Fruit fly (Drosophila melanogaster) whole organism, embryonic: ENCODE results near the gene CG9733.
A peak's percentile ranks its signal among the peaks of the same experiment; 100 is the strongest.

Experiments
- B-H2 ChIP-seq: fragments of 200-800 bp; sonication (Bioruptor generic); optimal IDR thresholded peaks from 2 replicates; lab custom pipeline; 2018; ENCODE audit warnings: missing biosample characterization, mild to moderate bottlenecking, missing genetic modification characterization
- CG10209 ChIP-seq: fragments of 200-800 bp; sonication (Bioruptor generic); optimal IDR thresholded peaks from 3 replicates; lab custom pipeline; 2017; ENCODE audit warnings: missing biosample characterization, mild to moderate bottlenecking, missing genetic modification characterization, missing genetic modification reagents
- CG10462 ChIP-seq: fragments of 200-800 bp; sonication (Bioruptor generic); optimal IDR thresholded peaks from 2 replicates; lab custom pipeline; 2016; ENCODE audit warnings: missing biosample characterization, missing genetic modification characterization
- CG12769 ChIP-seq: fragments of 200-800 bp; sonication (Bioruptor generic); optimal IDR thresholded peaks from 2 replicates; lab custom pipeline; 2019; ENCODE audit warnings: missing biosample characterization, mild to moderate bottlenecking, missing genetic modification characterization, moderate library complexity
- CG14050 ChIP-seq: fragments of 200-800 bp; sonication (Bioruptor generic); IDR thresholded peaks from 3 replicates; pipeline ENCODE4 v1.3.6; 2022; ENCODE audit warnings: missing biosample characterization, missing genetic modification characterization
- CG17328 ChIP-seq: fragments of 200-800 bp; sonication (Bioruptor generic); IDR thresholded peaks from 2 replicates; pipeline ENCODE4 v1.3.6; 2022; ENCODE audit warnings: missing biosample characterization, missing genetic modification characterization
- CG17802 ChIP-seq: fragments of 200-800 bp; sonication (Bioruptor generic); optimal IDR thresholded peaks from 2 replicates; lab custom pipeline; 2018; ENCODE audit warnings: missing biosample characterization, mild to moderate bottlenecking, missing genetic modification characterization, moderate library complexity
- CG2129 ChIP-seq: fragments of 200-800 bp; sonication (Bioruptor generic); IDR thresholded peaks from 2 replicates; pipeline ENCODE4 v1.3.6; 2022; ENCODE audit warnings: missing biosample characterization, missing genetic modification characterization; ENCODE audit not compliant: partially characterized antibody
- CG30403 ChIP-seq: fragments of 200-800 bp; sonication (Bioruptor generic); optimal IDR thresholded peaks from 3 replicates; lab custom pipeline; 2016; ENCODE audit warnings: missing biosample characterization, missing genetic modification characterization
- CG32532 ChIP-seq: fragments of 200-800 bp; sonication (Bioruptor generic); IDR thresholded peaks from 2 replicates; pipeline ENCODE4 v1.3.6; 2022; ENCODE audit warnings: missing biosample characterization, missing genetic modification characterization
- CG3281 ChIP-seq: fragments of 200-800 bp; sonication (Bioruptor generic); optimal IDR thresholded peaks from 3 replicates; lab custom pipeline; 2017; ENCODE audit warnings: missing biosample characterization, mild to moderate bottlenecking, missing genetic modification characterization
- CG9797 ChIP-seq: fragments of 200-800 bp; sonication (Bioruptor generic); optimal IDR thresholded peaks from 3 replicates; lab custom pipeline; 2018; ENCODE audit warnings: missing biosample characterization, mild to moderate bottlenecking, missing genetic modification characterization
- D19A ChIP-seq: fragments of 200-800 bp; optimal IDR thresholded peaks from 3 replicates; lab custom pipeline; 2019; ENCODE audit warnings: missing biosample characterization, mild to moderate bottlenecking, missing genetic modification characterization, moderate library complexity
- Dip2 ChIP-seq: fragments of 200-800 bp; sonication (Bioruptor generic); IDR thresholded peaks from 2 replicates; pipeline ENCODE4 v1.3.6; 2022; ENCODE audit warnings: missing biosample characterization, missing genetic modification characterization
- Doc3 ChIP-seq: fragments of 200-800 bp; sonication (Bioruptor generic); IDR thresholded peaks from 3 replicates; pipeline ENCODE4 v1.3.6; 2022; ENCODE audit warnings: missing biosample characterization, missing genetic modification characterization; ENCODE audit not compliant: partially characterized antibody
- E2f2 ChIP-seq: fragments of 200-800 bp; sonication (Bioruptor generic); IDR thresholded peaks from 2 replicates; pipeline ENCODE4 v1.3.6; 2022; ENCODE audit warnings: missing biosample characterization, missing genetic modification characterization
- Ets65A ChIP-seq: fragments of 200-800 bp; sonication (Bioruptor generic); peaks from one replicate; lab custom pipeline; 2016; ENCODE audit warnings: missing biosample characterization, missing genetic modification characterization
- Hr51 ChIP-seq, 2 experiments: fragments of 200-800 bp; sonication (Bioruptor generic); optimal IDR thresholded peaks; 2 replicates in 1 of 2; 3 replicates in 1 of 2; lab custom pipeline; 2016 to 2018; ENCODE audit warnings: missing biosample characterization in 2 of 2, missing genetic modification characterization in 2 of 2, mild to moderate bottlenecking in 1 of 2, moderate library complexity in 1 of 2
- Hsf ChIP-seq: fragments of 200-800 bp; sonication (Bioruptor generic); optimal IDR thresholded peaks from 3 replicates; lab custom pipeline; 2016; ENCODE audit warnings: missing biosample characterization, missing genetic modification characterization
- MESR4 ChIP-seq: fragments of 200-800 bp; sonication (Bioruptor generic); optimal IDR thresholded peaks from 2 replicates; lab custom pipeline; 2018; ENCODE audit warnings: missing biosample characterization, mild to moderate bottlenecking, missing genetic modification characterization, moderate library complexity
- Nf-YB ChIP-seq: fragments of 200-800 bp; sonication (Bioruptor generic); optimal IDR thresholded peaks from 3 replicates; lab custom pipeline; 2019; ENCODE audit warnings: missing biosample characterization, mild to moderate bottlenecking, missing genetic modification characterization, moderate library complexity
- NfI ChIP-seq: fragments of 200-800 bp; sonication (Bioruptor generic); optimal IDR thresholded peaks from 3 replicates; lab custom pipeline; 2018; ENCODE audit warnings: missing biosample characterization, mild to moderate bottlenecking, missing genetic modification characterization, moderate library complexity
- PHDP ChIP-seq: fragments of 200-800 bp; sonication (Bioruptor generic); optimal IDR thresholded peaks from 3 replicates; lab custom pipeline; 2018; ENCODE audit warnings: missing biosample characterization, mild to moderate bottlenecking, missing genetic modification characterization, moderate library complexity
- Sox102F ChIP-seq: fragments of 200-800 bp; sonication (Bioruptor generic); optimal IDR thresholded peaks from 2 replicates; lab custom pipeline; 2018; ENCODE audit warnings: missing biosample characterization, mild to moderate bottlenecking, missing genetic modification characterization, moderate library complexity
- Stat92E ChIP-seq, 3 experiments: fragments of >200 bp in 2 of 3; fragments of 200-800 bp in 1 of 3; sonication (Bioruptor generic) in 1 of 3; optimal IDR thresholded peaks; 2 replicates each; lab custom pipeline; 2017 to 2019; ENCODE audit warnings: missing biosample characterization in 3 of 3, missing genetic modification characterization in 3 of 3, mild to moderate bottlenecking in 1 of 3, moderate library complexity in 1 of 3
- Trl ChIP-seq, 3 experiments: fragments of >200 bp in 2 of 3; fragments of 200-800 bp in 1 of 3; sonication (Bioruptor generic) in 1 of 3; optimal IDR thresholded peaks; 2 replicates in 1 of 3; 3 replicates in 2 of 3; lab custom pipeline; 2016 to 2017; ENCODE audit warnings: missing biosample characterization in 1 of 3, missing genetic modification characterization in 1 of 3
- Vsx1 ChIP-seq: fragments of 200-800 bp; sonication (Bioruptor generic); optimal IDR thresholded peaks from 2 replicates; lab custom pipeline; 2017; ENCODE audit warnings: missing biosample characterization, mild to moderate bottlenecking, missing genetic modification characterization, missing genetic modification reagents
- Xbp1 ChIP-seq: fragments of 200-800 bp; sonication (Bioruptor generic); optimal IDR thresholded peaks from 3 replicates; lab custom pipeline; 2016; ENCODE audit warnings: missing biosample characterization, mild to moderate bottlenecking, missing genetic modification characterization
- ab ChIP-seq: fragments of 200-800 bp; sonication (Bioruptor generic); optimal IDR thresholded peaks from 2 replicates; lab custom pipeline; 2016; ENCODE audit warnings: missing biosample characterization, missing genetic modification characterization
- az2 ChIP-seq: fragments of 200-800 bp; sonication (Bioruptor generic); optimal IDR thresholded peaks from 3 replicates; lab custom pipeline; 2016; ENCODE audit warnings: missing biosample characterization, missing genetic modification characterization
- crol ChIP-seq: fragments of 200-800 bp; sonication (Bioruptor generic); IDR thresholded peaks from 2 replicates; pipeline ENCODE4 v1.3.6; 2022; ENCODE audit warnings: missing biosample characterization, missing genetic modification characterization
- da ChIP-seq: fragments of 200-800 bp; sonication (Bioruptor generic); optimal IDR thresholded peaks from 2 replicates; lab custom pipeline; 2016; ENCODE audit warnings: missing biosample characterization, missing genetic modification characterization
- dmrt11E ChIP-seq: fragments of 200-800 bp; sonication (Bioruptor generic); optimal IDR thresholded peaks from 3 replicates; lab custom pipeline; 2018; ENCODE audit warnings: missing biosample characterization, mild to moderate bottlenecking, missing genetic modification characterization, moderate library complexity
- dmrt99B ChIP-seq: fragments of 200-800 bp; sonication (Bioruptor generic); optimal IDR thresholded peaks from 2 replicates; lab custom pipeline; 2018; ENCODE audit warnings: missing biosample characterization, mild to moderate bottlenecking, missing genetic modification characterization, moderate library complexity
- dpn ChIP-seq, 2 experiments: fragments of 200-800 bp; sonication (Bioruptor generic); optimal IDR thresholded peaks; 3 replicates each; lab custom pipeline; 2016; ENCODE audit warnings: missing biosample characterization in 2 of 2, missing genetic modification characterization in 2 of 2
- ems ChIP-seq: fragments of 200-800 bp; sonication (Bioruptor generic); optimal IDR thresholded peaks from 3 replicates; lab custom pipeline; 2016; ENCODE audit warnings: missing biosample characterization, missing genetic modification characterization
- fru ChIP-seq: fragments of >200 bp; optimal IDR thresholded peaks from 2 replicates; lab custom pipeline; 2017
- gem ChIP-seq: fragments of 200-800 bp; sonication (Bioruptor generic); optimal IDR thresholded peaks from 2 replicates; lab custom pipeline; 2019; ENCODE audit warnings: missing biosample characterization, mild to moderate bottlenecking, missing genetic modification characterization, moderate library complexity
- her ChIP-seq: fragments of 200-800 bp; sonication (Bioruptor generic); optimal IDR thresholded peaks from 2 replicates; lab custom pipeline; 2016; ENCODE audit warnings: missing biosample characterization, missing genetic modification characterization
- kni ChIP-seq: fragments of 200-800 bp; sonication (Bioruptor generic); optimal IDR thresholded peaks from 3 replicates; lab custom pipeline; 2017; ENCODE audit warnings: mild to moderate bottlenecking, missing biosample characterization, missing genetic modification reagents, missing genetic modification characterization
- org-1 ChIP-seq: fragments of 200-800 bp; sonication (Bioruptor generic); optimal IDR thresholded peaks from 2 replicates; lab custom pipeline; 2017; ENCODE audit warnings: missing biosample characterization, missing genetic modification characterization
- ranshi ChIP-seq: fragments of 200-800 bp; sonication (Bioruptor generic); IDR thresholded peaks from 2 replicates; pipeline ENCODE4 v1.3.6; 2022; ENCODE audit warnings: missing biosample characterization, missing genetic modification characterization
- sc ChIP-seq, 3 experiments: fragments of >200 bp in 2 of 3; fragments of 200-800 bp in 1 of 3; sonication (Bioruptor generic) in 1 of 3; optimal IDR thresholded peaks; 2 replicates in 2 of 3; 3 replicates in 1 of 3; lab custom pipeline; 2017; ENCODE audit warnings: mild to moderate bottlenecking in 1 of 3, missing biosample characterization in 1 of 3, missing genetic modification characterization in 1 of 3, missing genetic modification reagents in 1 of 3
- seq ChIP-seq: fragments of 200-800 bp; sonication (Bioruptor generic); IDR thresholded peaks from 2 replicates; pipeline ENCODE4 v1.3.6; 2022; ENCODE audit warnings: missing biosample characterization, missing genetic modification characterization
- sima ChIP-seq: fragments of 200-800 bp; sonication (Bioruptor generic); optimal IDR thresholded peaks from 2 replicates; lab custom pipeline; 2016; ENCODE audit warnings: missing biosample characterization, missing genetic modification characterization
- sna ChIP-seq: fragments of 200-800 bp; sonication (Bioruptor generic); IDR thresholded peaks from 2 replicates; pipeline ENCODE4 v1.3.6; 2022; ENCODE audit warnings: missing biosample characterization, missing genetic modification characterization; ENCODE audit not compliant: partially characterized antibody
- so ChIP-seq: fragments of 200-800 bp; sonication (Bioruptor generic); IDR thresholded peaks from 3 replicates; pipeline ENCODE4 v1.3.6; 2022; ENCODE audit warnings: missing biosample characterization, missing genetic modification characterization
- trem ChIP-seq: fragments of 200-800 bp; optimal IDR thresholded peaks from 3 replicates; lab custom pipeline; 2019; ENCODE audit warnings: missing biosample characterization, mild to moderate bottlenecking, missing genetic modification characterization, moderate library complexity

The CG9733 gene

DNA sequence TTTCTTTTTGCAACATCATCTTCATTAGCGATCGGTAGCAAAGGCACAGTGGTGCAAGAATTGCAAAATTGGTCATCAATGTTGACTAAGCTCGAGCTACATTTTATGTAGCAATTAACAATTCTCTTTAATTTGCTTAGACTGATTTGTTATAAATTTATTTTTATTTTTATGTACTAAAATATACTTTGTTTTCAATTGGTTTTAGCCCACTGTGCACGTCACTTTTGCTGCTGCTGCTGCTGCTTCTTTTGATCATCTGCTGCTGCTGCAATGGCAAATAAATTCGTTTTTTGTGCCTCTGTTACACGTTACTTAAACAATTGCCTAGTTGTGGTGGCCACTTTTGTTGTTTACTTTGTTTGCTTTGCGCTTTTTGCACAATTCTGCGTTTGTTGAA, 49.5 kb upstream of the CG9733 start (continued):
- TF ChIP-seq Dip2 (GFP tag; lab: Robert Waterston, UW) (no peak), sc (optimal IDR thresholded peaks at IDR 0.05; lab: Kevin White, UChicago) (no peak), sc (GFP tag; optimal IDR thresholded peaks at IDR 0.05; lab: Kevin White, UChicago) (peak; percentile 77), dpn (GFP tag; optimal IDR thresholded peaks at IDR 0.05; lab: Kevin White, UChicago) (peak; percentile 53 to 87), da (GFP tag; lab: Kevin White, UChicago) (no peak), her (peak; percentile 19), CG2129 (GFP tag; lab: Robert Waterston, UW) (no peak), B-H2 (GFP tag; lab: Kevin White, UChicago) (no peak), gem (tag; lab: Kevin White, UChicago) (peak; percentile 92), trem (tag; lab: Kevin White, UChicago) (peak; percentile 57), CG12769 (tag; lab: Kevin White, UChicago) (peak; percentile 28), Stat92E (GFP tag; optimal IDR thresholded peaks at IDR 0.05; lab: Kevin White, UChicago) (no peak), Ets65A (peak; percentile 87), crol (GFP tag; lab: Robert Waterston, UW) (no peak), ems (GFP tag; lab: Kevin White, UChicago) (peak; percentile 58), ranshi (peak; percentile 88), sima (GFP tag; lab: Kevin White, UChicago) (no peak), Nf-YB (peak; percentile 52)

DNA sequence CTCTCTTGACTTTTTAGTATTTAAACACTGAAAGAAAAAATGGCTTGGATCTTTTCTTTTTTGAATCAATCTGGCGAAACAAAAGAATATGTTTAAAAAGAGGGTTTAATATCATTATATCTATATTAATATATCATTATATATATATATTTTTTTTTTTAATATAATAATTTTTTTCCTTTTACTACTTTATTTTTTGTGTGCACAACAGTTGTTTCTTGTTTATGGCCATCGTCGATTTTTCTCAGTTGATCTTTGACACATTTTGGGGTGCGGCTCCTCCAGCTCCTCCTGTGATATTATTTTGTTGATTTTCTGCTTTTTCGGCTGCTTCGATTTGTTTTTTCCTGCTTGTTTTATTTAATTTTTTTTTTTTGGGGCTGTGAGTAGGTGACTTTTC, 48.5 kb upstream of the CG9733 start:
- TF ChIP-seq ranshi (0 out of 2 replicates have a peak, but pooled peaks have one; percentile 13), MESR4 (no peak), CG17802 (tag; lab: Kevin White, UChicago) (no peak), kni (GFP tag; lab: Kevin White, UChicago) (no peak), PHDP (tag; lab: Kevin White, UChicago) (peak; percentile 44), sna (GFP tag; lab: Robert Waterston, UW) (no peak), Doc3 (GFP tag; lab: Robert Waterston, UW) (no peak), Hsf (GFP tag; lab: Kevin White, UChicago) (no peak), CG14050 (GFP tag; lab: Robert Waterston, UW) (no peak), dmrt99B (tag; lab: Kevin White, UChicago) (peak; percentile 9), fru (no peak), dmrt11E (tag; lab: Kevin White, UChicago) (peak; percentile 27), org-1 (GFP tag; lab: Kevin White, UChicago) (no peak), Trl (optimal IDR thresholded peaks at IDR 0.05; lab: Kevin White, UChicago) (no peak), Trl (GFP tag; optimal IDR thresholded peaks at IDR 0.05; lab: Kevin White, UChicago) (no peak), az2 (GFP tag; lab: Kevin White, UChicago) (no peak), seq (no peak), CG9797 (GFP tag; lab: Kevin White, UChicago) (no peak), NfI (GFP tag; lab: Kevin White, UChicago) (no peak), CG10209 (peak; percentile 34), E2f2 (GFP tag; lab: Robert Waterston, UW) (peak; percentile 25; the same call in 1 of the 2 replicates), Xbp1 (GFP tag; lab: Kevin White, UChicago) (peak; percentile 7), Hr51 (GFP tag; optimal IDR thresholded peaks at IDR 0.05; lab: Kevin White, UChicago) (peak in 1 of 2 experiments; percentile 52), CG3281 (GFP tag; lab: Kevin White, UChicago) (no peak), D19A (tag; lab: Kevin White, UChicago) (no peak), Vsx1 (GFP tag; lab: Kevin White, UChicago) (no peak), CG30403 (no peak), so (peak; percentile 37; the same call in 1 of the 3 replicates), sc (optimal IDR thresholded peaks at IDR 0.05; lab: Kevin White, UChicago) (no peak), sc (GFP tag; optimal IDR thresholded peaks at IDR 0.05; lab: Kevin White, UChicago) (no peak), ab (GFP tag; lab: Kevin White, UChicago) (no peak), Sox102F (peak; percentile 60), CG32532 (no peak), CG17328 (GFP tag; lab: Robert Waterston, UW) (0 out of 2 replicates have a peak, but pooled peaks have one; percentile 37), CG10462 (GFP tag; lab: Kevin White, UChicago) (no peak)
